Fruit fly (Drosophila melanogaster): ENCODE data around the gene CG15563.

The CG15563 gene

DNA sequence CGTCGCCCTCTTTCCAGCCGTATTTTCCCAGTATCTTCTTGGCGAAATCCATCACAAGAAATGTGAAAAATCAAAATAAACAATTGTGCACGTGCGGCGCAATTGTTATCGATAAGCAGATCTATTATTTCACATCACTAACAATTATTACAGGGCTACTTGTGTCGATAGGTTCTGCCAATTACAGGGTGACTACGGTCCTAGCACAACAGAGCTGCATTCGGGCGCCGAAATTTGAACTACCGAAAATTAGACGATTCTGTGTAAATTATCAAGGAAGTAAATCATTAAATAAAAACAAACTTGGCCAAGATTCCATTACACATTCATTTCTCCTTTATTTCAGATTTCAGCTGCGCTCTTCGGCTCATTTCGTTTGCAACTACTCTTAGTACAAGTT is 16.3 kb downstream of the CG15563 start, which contains the start of gene CG15561 (continued):
- TF ChIP-seq CG3847 (GFP tag; IDR thresholded peaks at IDR 0.05) (no peak), CG3726 (GFP tag; IDR thresholded peaks at IDR 0.05) (no peak), sim (GFP tag; IDR thresholded peaks at IDR 0.05) (no peak), CG10147 (GFP tag; optimal IDR thresholded peaks at IDR 0.05) (peak; percentile 9), CG3838 (GFP tag; optimal IDR thresholded peaks at IDR 0.05) (no peak), CG4404 (GFP tag; IDR thresholded peaks at IDR 0.05) (no peak), CG12744 (GFP tag; optimal IDR thresholded peaks at IDR 0.05) (no peak), CG5180 (GFP tag; optimal IDR thresholded peaks at IDR 0.05) (no peak), Vsx1 (GFP tag; optimal IDR thresholded peaks at IDR 0.05) (no peak), Drgx (GFP tag; IDR thresholded peaks at IDR 0.05) (no peak), CG4360 (GFP tag; IDR thresholded peaks at IDR 0.05) (no peak), Kr (GFP tag; optimal IDR thresholded peaks at IDR 0.05) (no peak), CG30431 (GFP tag; optimal IDR thresholded peaks at IDR 0.05) (no peak), kah (GFP tag; optimal IDR thresholded peaks at IDR 0.05) (peak; percentile 14), CG1529 (GFP tag; optimal IDR thresholded peaks at IDR 0.05) (peak; percentile 34), NFAT (GFP tag; IDR thresholded peaks at IDR 0.05) (no peak), Usf (GFP tag; optimal IDR thresholded peaks at IDR 0.05) (no peak), CG11560 (tag; IDR thresholded peaks at IDR 0.05) (no peak), CG4707 (GFP tag; optimal IDR thresholded peaks at IDR 0.05) (no peak), Doc2 (GFP tag; IDR thresholded peaks at IDR 0.05) (no peak), eyg (GFP tag; optimal IDR thresholded peaks at IDR 0.05) (no peak), Rfx (GFP tag; IDR thresholded peaks at IDR 0.05) (no peak), org-1 (GFP tag; optimal IDR thresholded peaks at IDR 0.05) (peak; percentile 7), CG14050 (GFP tag; IDR thresholded peaks at IDR 0.05) (no peak), B-H2 (GFP tag; optimal IDR thresholded peaks at IDR 0.05) (peak; percentile 89), Max (GFP tag; optimal IDR thresholded peaks at IDR 0.05) (peak; percentile 84), psq (GFP tag; optimal IDR thresholded peaks at IDR 0.05) (no peak), tll (GFP tag; optimal IDR thresholded peaks at IDR 0.05) (no peak), Asciz (GFP tag; optimal IDR thresholded peaks at IDR 0.05) (no peak), en (GFP tag; optimal IDR thresholded peaks at IDR 0.05) (no peak), sens (GFP tag) (peak; percentile 82), shn (GFP tag; optimal IDR thresholded peaks at IDR 0.05) (no peak), vvl (GFP tag; IDR thresholded peaks at IDR 0.05) (no peak), CG2202 (tag; optimal IDR thresholded peaks at IDR 0.05) (peak; percentile 23), CG14014 (GFP tag; IDR thresholded peaks at IDR 0.05) (no peak), mirr (GFP tag; optimal IDR thresholded peaks at IDR 0.05) (peak; percentile 64), HLH3B (GFP tag; IDR thresholded peaks at IDR 0.05) (no peak), crc (GFP tag; optimal IDR thresholded peaks at IDR 0.05) (no peak), cad (GFP tag; optimal IDR thresholded peaks at IDR 0.05) (peak; percentile 80), CG16863 (GFP tag; optimal IDR thresholded peaks at IDR 0.05) (no peak), ftz-f1 (GFP tag; optimal IDR thresholded peaks at IDR 0.05) (peak; percentile 18), cas (GFP tag; IDR thresholded peaks at IDR 0.05) (no peak), nerfin-1 (tag; optimal IDR thresholded peaks at IDR 0.05) (peak; percentile 51), CG10979 (tag; optimal IDR thresholded peaks at IDR 0.05) (peak; percentile 30), Rx (GFP tag; IDR thresholded peaks at IDR 0.05) (no peak), rib (GFP tag; IDR thresholded peaks at IDR 0.05) (no peak), CG18764 (GFP tag; optimal IDR thresholded peaks at IDR 0.05) (no peak), D19B (GFP tag; optimal IDR thresholded peaks at IDR 0.05) (peak; percentile 7), YL-1 (GFP tag; optimal IDR thresholded peaks at IDR 0.05) (peak; percentile 96), vfl (GFP tag; optimal IDR thresholded peaks at IDR 0.05) (peak; percentile 48), CG11695 (GFP tag; IDR thresholded peaks at IDR 0.05) (no peak), Ada2b (GFP tag; IDR thresholded peaks at IDR 0.05) (no peak), Oaz (GFP tag; IDR thresholded peaks at IDR 0.05) (no peak), HmgD (GFP tag; optimal IDR thresholded peaks at IDR 0.05) (peak; percentile 0)

All from whole organism, embryonic.